Worm (Caenorhabditis elegans): ENCODE measurements around the gene F26F12.5.

ce11 chrV:5845162-5845561 lies 19.8 kb downstream of the F26F12.5 start:
- TF ChIP-seq pag-3 (tag; optimal IDR thresholded peaks at IDR 0.05; ENCODE audit: borderline replicate concordance) (no peak), hlh-30 (tag; optimal IDR thresholded peaks at IDR 0.05; ENCODE audit: insufficient read depth) (no peak), fkh-10 (GFP tag; optimal IDR thresholded peaks at IDR 0.05) (no peak), ttx-3 (tag; optimal IDR thresholded peaks at IDR 0.05) (no peak), npax-4 (tag; optimal IDR thresholded peaks at IDR 0.05) (no peak), unc-55 (GFP tag; optimal IDR thresholded peaks at IDR 0.05) (no peak), ceh-30 (tag; optimal IDR thresholded peaks at IDR 0.05) (no peak), pqm-1 (tag; optimal IDR thresholded peaks at IDR 0.05) (no peak), hlh-8 (tag; optimal IDR thresholded peaks at IDR 0.05) (no peak), syd-9 (tag; optimal IDR thresholded peaks at IDR 0.05) (no peak), zip-5 (tag; optimal IDR thresholded peaks at IDR 0.05) (no peak), ceh-14 (tag; optimal IDR thresholded peaks at IDR 0.05) (no peak)

Measured in whole organism, late embryonic.